Worm (Caenorhabditis elegans) whole organism, early embryonic: ENCODE measurements around the gene M04B2.7.

Experiments used
- F13C5.2 ChIP-seq: sonication (generic microtip); optimal IDR thresholded peaks from 2 replicates; lab custom pipeline; 2017; ENCODE audit warnings: mild to moderate bottlenecking, missing genetic modification characterization, inconsistent platforms, missing compliant biosample characterization
- ama-1 ChIP-seq: fragments of 150-350 bp; optimal IDR thresholded peaks from 2 replicates; lab custom pipeline; 2014
- ceh-36 ChIP-seq: sonication (generic microtip); optimal IDR thresholded peaks from 2 replicates; lab custom pipeline; 2016; ENCODE audit warnings: missing genetic modification characterization, inconsistent platforms, missing compliant biosample characterization
- hmg-4 ChIP-seq: fragments of 200-800 bp; sonication (Bioruptor generic); optimal IDR thresholded peaks from 2 replicates; lab custom pipeline; 2018; ENCODE audit warnings: mild to moderate bottlenecking, missing genetic modification characterization, missing compliant biosample characterization
- hnd-1 ChIP-seq: sonication (generic microtip); optimal IDR thresholded peaks from 2 replicates; lab custom pipeline; 2016; ENCODE audit warnings: missing genetic modification characterization, missing compliant biosample characterization
- sea-1 ChIP-seq: fragments of 200-800 bp; sonication (Bioruptor generic); conservative IDR thresholded peaks from 2 replicates; pipeline ENCODE4 v1.3.6; 2022; ENCODE audit warnings: missing genetic modification characterization, missing compliant biosample characterization

ce11 chrIV:11594191-11594673 lies 45.7 kb upstream of the M04B2.7 start, which contains the start of gene mig-38:
- TF ChIP-seq ama-1 (lab: Kevin White, UChicago) (no peak), hnd-1 (tag; lab: Kevin White, UChicago) (no peak), F13C5.2 (tag; lab: Kevin White, UChicago) (no peak), sea-1 (GFP tag; lab: Robert Waterston, UW) (peak; percentile 48; the same call in 1 of the 2 replicates), ceh-36 (no peak), hmg-4 (GFP tag; lab: Kevin White, UChicago) (peak; percentile 45)
